Worm (Caenorhabditis elegans) whole organism, young adult: ENCODE data around the gene F23D12.4.

ENCODE experiments used
- C17E4.6 ChIP-seq: fragments of 200-800 bp; sonication (Bioruptor generic); IDR thresholded peaks from 2 replicates; pipeline ENCODE4 v1.3.6; 2022; ENCODE audit warnings: missing genetic modification reagents, missing genetic modification characterization, missing compliant biosample characterization
- F10E7.11 ChIP-seq: sonication (generic microtip); optimal IDR thresholded peaks from 2 replicates; lab custom pipeline; 2017; ENCODE audit warnings: mild to moderate bottlenecking, missing genetic modification characterization, moderate library complexity, missing compliant biosample characterization
- F23B12.7 ChIP-seq: sonication (generic microtip); optimal IDR thresholded peaks from 2 replicates; lab custom pipeline; 2017; ENCODE audit warnings: missing genetic modification characterization, mild to moderate bottlenecking, missing compliant biosample characterization, antibody characterized with exemption, moderate library complexity; ENCODE audit not compliant: insufficient read depth
- F55B11.4 ChIP-seq: sonication (generic microtip); optimal IDR thresholded peaks from 2 replicates; lab custom pipeline; 2016; ENCODE audit warnings: missing compliant biosample characterization, missing genetic modification characterization, borderline replicate concordance; ENCODE audit not compliant: insufficient read depth
- K12H6.12 ChIP-seq: fragments of 200-800 bp; sonication (Bioruptor generic); optimal IDR thresholded peaks from 2 replicates; lab custom pipeline; 2018; ENCODE audit warnings: mild to moderate bottlenecking, missing genetic modification characterization, missing compliant biosample characterization
- Y56A3A.18 ChIP-seq: fragments of 200-800 bp; sonication (Bioruptor generic); IDR thresholded peaks from 2 replicates; pipeline ENCODE4 v1.3.6; 2022; ENCODE audit warnings: missing genetic modification reagents, missing genetic modification characterization, missing compliant biosample characterization
- Y67H2A.10 ChIP-seq: fragments of 200-800 bp; sonication (Bioruptor generic); conservative IDR thresholded peaks from 2 replicates; pipeline ENCODE4 v1.3.6; 2022; ENCODE audit warnings: missing genetic modification reagents, missing genetic modification characterization, missing compliant biosample characterization
- akir-1 ChIP-seq: fragments of 200-800 bp; sonication (Bioruptor generic); optimal IDR thresholded peaks from 2 replicates; lab custom pipeline; 2018; ENCODE audit warnings: mild to moderate bottlenecking, missing genetic modification characterization, moderate library complexity, missing compliant biosample characterization
- ama-1 ChIP-seq, 3 experiments: fragments of 150-350 bp in 1 of 3; sonication (generic microtip) in 2 of 3; optimal IDR thresholded peaks; 2 replicates each; lab custom pipeline; 2014 to 2018; ENCODE audit warnings: missing biosample characterization in 2 of 3, missing genetic modification characterization in 2 of 3, missing genetic modification reagents in 2 of 3
- atf-7 ChIP-seq: sonication (generic microtip); optimal IDR thresholded peaks from 2 replicates; lab custom pipeline; 2017; ENCODE audit warnings: mild to moderate bottlenecking, missing genetic modification characterization, missing compliant biosample characterization
- attf-6 ChIP-seq: fragments of 200-800 bp; sonication (Bioruptor generic); IDR thresholded peaks from 2 replicates; pipeline ENCODE4 v1.3.6; 2022; ENCODE audit warnings: missing genetic modification reagents, missing genetic modification characterization, missing compliant biosample characterization
- bed-1 ChIP-seq: fragments of 200-800 bp; sonication (Bioruptor generic); IDR thresholded peaks from 2 replicates; pipeline ENCODE4 v1.3.6; 2022; ENCODE audit warnings: missing genetic modification reagents, missing genetic modification characterization, missing compliant biosample characterization
- bed-2 ChIP-seq: fragments of 200-800 bp; sonication (Bioruptor generic); IDR thresholded peaks from 2 replicates; pipeline ENCODE4 v1.3.6; 2022; ENCODE audit warnings: missing genetic modification reagents, missing genetic modification characterization, missing compliant biosample characterization
- ceh-58 ChIP-seq: fragments of 200-800 bp; sonication (Bioruptor generic); IDR thresholded peaks from 2 replicates; pipeline ENCODE4 v1.3.6; 2022; ENCODE audit warnings: missing genetic modification characterization, missing compliant biosample characterization
- die-1 ChIP-seq: sonication (generic microtip); optimal IDR thresholded peaks from 2 replicates; lab custom pipeline; 2016; ENCODE audit warnings: missing genotype, mild to moderate bottlenecking, missing genetic modification characterization, missing compliant biosample characterization
- egl-18 ChIP-seq: fragments of 200-800 bp; sonication (Bioruptor generic); IDR thresholded peaks from 2 replicates; pipeline ENCODE4 v1.3.6; 2022; ENCODE audit warnings: missing genetic modification reagents, missing genetic modification characterization, missing compliant biosample characterization
- egl-44 ChIP-seq: fragments of 200-800 bp; sonication (Bioruptor generic); IDR thresholded peaks from 2 replicates; pipeline ENCODE4 v1.3.6; 2022; ENCODE audit warnings: missing genetic modification reagents, missing genetic modification characterization, missing compliant biosample characterization
- him-1 ChIP-seq: sonication (generic microtip); optimal IDR thresholded peaks from 2 replicates; lab custom pipeline; 2016; ENCODE audit warnings: missing genotype, missing genetic modification reagents, missing genetic modification characterization, missing compliant biosample characterization
- hlh-12 ChIP-seq: sonication (generic microtip); optimal IDR thresholded peaks from 2 replicates; lab custom pipeline; 2016; ENCODE audit warnings: missing genetic modification characterization, missing compliant biosample characterization
- hrde-1 ChIP-seq: sonication (generic microtip); optimal IDR thresholded peaks from 2 replicates; lab custom pipeline; 2016; ENCODE audit warnings: missing genetic modification characterization, mild to moderate bottlenecking, missing compliant biosample characterization, moderate library complexity, missing genotype, missing genetic modification reagents, borderline replicate concordance
- lag-1 ChIP-seq: fragments of 200-800 bp; sonication (Bioruptor generic); IDR thresholded peaks from 2 replicates; pipeline ENCODE4 v1.3.6; 2022; ENCODE audit warnings: missing genetic modification reagents, missing genetic modification characterization, missing compliant biosample characterization
- let-526 ChIP-seq: fragments of 200-800 bp; sonication (Bioruptor generic); IDR thresholded peaks from 2 replicates; pipeline ENCODE4 v1.3.6; 2022; ENCODE audit warnings: missing genetic modification reagents, missing genetic modification characterization, missing compliant biosample characterization
- lin-54 ChIP-seq: fragments of 200-800 bp; sonication (Bioruptor generic); optimal IDR thresholded peaks from 2 replicates; lab custom pipeline; 2018; ENCODE audit warnings: mild to moderate bottlenecking, missing genetic modification characterization, missing compliant biosample characterization
- lir-1 ChIP-seq: fragments of 200-800 bp; sonication (Bioruptor generic); conservative IDR thresholded peaks from 2 replicates; pipeline ENCODE4 v1.3.6; 2022; ENCODE audit warnings: missing genetic modification reagents, missing genetic modification characterization, missing compliant biosample characterization
- lsy-27 ChIP-seq: sonication (generic microtip); optimal IDR thresholded peaks from 2 replicates; lab custom pipeline; 2017; ENCODE audit warnings: missing genetic modification characterization, mild to moderate bottlenecking, missing compliant biosample characterization, antibody characterized with exemption, missing genotype, borderline replicate concordance; ENCODE audit not compliant: insufficient read depth
- madf-3 ChIP-seq: fragments of 200-800 bp; sonication (Bioruptor generic); IDR thresholded peaks from 2 replicates; pipeline ENCODE4 v1.3.6; 2022; ENCODE audit warnings: missing genetic modification reagents, missing genetic modification characterization, missing compliant biosample characterization
- madf-6 ChIP-seq: fragments of 200-800 bp; sonication (Bioruptor generic); IDR thresholded peaks from 2 replicates; pipeline ENCODE4 v1.3.6; 2022; ENCODE audit warnings: missing genetic modification reagents, missing genetic modification characterization, missing compliant biosample characterization
- mel-28 ChIP-seq: sonication (generic microtip); optimal IDR thresholded peaks from 2 replicates; lab custom pipeline; 2016; ENCODE audit warnings: borderline replicate concordance, mild to moderate bottlenecking, missing genetic modification characterization, missing compliant biosample characterization
- mes-4 ChIP-seq: sonication (generic microtip); optimal IDR thresholded peaks from 2 replicates; lab custom pipeline; 2016; ENCODE audit warnings: missing genotype, missing genetic modification characterization, missing compliant biosample characterization
- mxl-1 ChIP-seq: sonication (generic microtip); optimal IDR thresholded peaks from 2 replicates; lab custom pipeline; 2016; ENCODE audit warnings: missing genetic modification characterization, missing compliant biosample characterization
- nfya-1 ChIP-seq: sonication (generic microtip); optimal IDR thresholded peaks from 2 replicates; lab custom pipeline; 2017; ENCODE audit warnings: antibody characterized with exemption, missing compliant biosample characterization, missing genetic modification characterization, borderline replicate concordance; ENCODE audit not compliant: insufficient read depth
- nfya-2 ChIP-seq: fragments of 200-800 bp; sonication (Bioruptor generic); IDR thresholded peaks from 2 replicates; pipeline ENCODE4 v1.3.6; 2022; ENCODE audit warnings: missing genetic modification reagents, missing genetic modification characterization, missing compliant biosample characterization
- nhr-179 ChIP-seq: sonication (generic microtip); optimal IDR thresholded peaks from 2 replicates; lab custom pipeline; 2016; ENCODE audit warnings: mild to moderate bottlenecking, missing genetic modification characterization, missing compliant biosample characterization
- nhr-90 ChIP-seq: sonication (generic microtip); optimal IDR thresholded peaks from 2 replicates; lab custom pipeline; 2016; ENCODE audit warnings: missing genotype, mild to moderate bottlenecking, missing genetic modification characterization, missing compliant biosample characterization
- pbrm-1 ChIP-seq: fragments of 200-800 bp; sonication (Bioruptor generic); IDR thresholded peaks from 2 replicates; pipeline ENCODE4 v1.3.6; 2022; ENCODE audit warnings: missing genetic modification reagents, missing genetic modification characterization, missing compliant biosample characterization
- pha-4 ChIP-seq: fragments of 150-350 bp; sonication (generic microtip); optimal IDR thresholded peaks from 2 replicates; lab custom pipeline; 2014; ENCODE audit warnings: missing biosample characterization, missing genetic modification reagents, missing genetic modification characterization
- repo-1 ChIP-seq: sonication (generic microtip); optimal IDR thresholded peaks from 2 replicates; lab custom pipeline; 2017; ENCODE audit warnings: mild to moderate bottlenecking, missing genetic modification characterization, missing compliant biosample characterization
- rpc-1 ChIP-seq, 2 experiments: fragments of 150-350 bp in 1 of 2; sonication (generic microtip) in 1 of 2; optimal IDR thresholded peaks; 2 replicates each; lab custom pipeline; 2014 to 2018; ENCODE audit warnings: missing biosample characterization in 1 of 2, missing genetic modification characterization in 1 of 2, missing genetic modification reagents in 1 of 2, missing genotype in 1 of 2
- sea-2 ChIP-seq: fragments of 200-800 bp; sonication (Bioruptor generic); IDR thresholded peaks from 2 replicates; pipeline ENCODE4 v1.3.6; 2022; ENCODE audit warnings: missing genetic modification characterization, missing compliant biosample characterization
- tbp1 ChIP-seq: fragments of 200-800 bp; sonication (Bioruptor generic); optimal IDR thresholded peaks from 2 replicates; lab custom pipeline; 2018; ENCODE audit warnings: mild to moderate bottlenecking, missing genetic modification characterization, missing compliant biosample characterization
- tbx-9 ChIP-seq: sonication (generic microtip); optimal IDR thresholded peaks from 2 replicates; lab custom pipeline; 2016; ENCODE audit warnings: borderline replicate concordance, missing genetic modification characterization, inconsistent platforms, missing compliant biosample characterization
- tlf-1 ChIP-seq: fragments of 200-800 bp; sonication (Bioruptor generic); optimal IDR thresholded peaks from 2 replicates; lab custom pipeline; 2018; ENCODE audit warnings: mild to moderate bottlenecking, missing genetic modification characterization, missing compliant biosample characterization
- ztf-18 ChIP-seq: sonication (generic microtip); optimal IDR thresholded peaks from 2 replicates; lab custom pipeline; 2016; ENCODE audit warnings: missing genotype, mild to moderate bottlenecking, missing genetic modification characterization, missing compliant biosample characterization
- ztf-3 ChIP-seq: fragments of 200-800 bp; sonication (Bioruptor generic); optimal IDR thresholded peaks from 2 replicates; lab custom pipeline; 2018; ENCODE audit warnings: mild to moderate bottlenecking, missing genetic modification characterization, missing compliant biosample characterization
- ztf-6 ChIP-seq: fragments of 200-800 bp; sonication (Bioruptor generic); IDR thresholded peaks from 2 replicates; pipeline ENCODE4 v1.3.6; 2022; ENCODE audit warnings: missing genetic modification reagents, missing genetic modification characterization, missing compliant biosample characterization

Gene F23D12.4

DNA sequence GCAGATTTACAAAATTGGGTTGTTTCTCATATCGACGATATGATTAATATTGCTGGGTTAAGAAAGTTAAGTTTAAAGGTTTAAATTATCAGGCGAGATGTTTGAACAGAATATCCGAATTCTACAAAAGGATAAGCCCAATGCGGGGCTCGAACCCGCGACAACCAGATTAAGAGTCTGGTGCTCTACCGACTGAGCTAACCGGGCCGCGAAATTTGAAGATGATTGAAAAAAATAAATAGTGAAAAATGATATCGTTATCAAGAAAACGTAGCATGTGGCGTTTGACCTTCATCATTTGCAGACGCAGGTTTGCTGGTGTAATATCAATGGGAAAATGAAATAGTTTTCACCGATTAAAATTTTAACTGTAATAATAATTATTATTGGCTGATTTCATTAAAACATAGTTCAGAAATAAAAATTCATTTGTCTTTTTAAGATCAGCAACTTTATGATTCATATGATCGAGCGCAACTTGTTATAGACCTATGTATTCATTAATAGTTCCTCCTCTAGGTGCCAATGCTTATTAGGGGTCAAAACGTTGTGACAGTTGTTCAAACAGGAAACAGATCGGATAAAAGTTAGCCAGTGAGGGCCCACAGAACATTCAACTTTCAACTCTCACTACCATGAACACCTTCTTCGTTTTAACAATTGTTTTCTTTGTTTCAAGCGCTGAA, 34.1 kb downstream of the F23D12.4 start, which contains the start of gene M163.11 (continued):
- TF ChIP-seq hrde-1 (tag; lab: Kevin White, UChicago) (no peak), Y56A3A.18 (GFP tag; lab: Robert Waterston, UW) (peak; percentile 65), pha-4 (tag; lab: Kevin White, UChicago) (no peak)
- TF ChIP-seq, all 124 proteins: peak for 57

DNA sequence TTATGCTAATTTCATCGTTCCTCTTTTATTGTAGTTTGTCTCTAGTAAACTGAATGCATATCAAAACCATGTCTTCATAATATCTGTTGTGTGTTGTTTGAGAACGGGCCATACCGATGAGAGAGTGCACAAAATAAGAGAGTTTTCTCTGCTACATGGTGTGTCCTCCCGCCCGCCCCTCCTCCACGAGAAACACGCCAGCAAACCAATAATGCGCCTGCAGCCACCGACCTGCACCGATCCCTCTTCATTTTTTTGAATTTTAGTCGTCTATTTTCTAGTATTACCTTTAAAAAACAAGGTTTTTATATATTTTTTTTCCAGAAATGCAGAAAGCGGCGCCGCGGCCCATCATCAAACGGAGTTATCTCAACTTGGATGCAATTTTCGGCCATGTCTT, 35.4 kb downstream of the F23D12.4 start, which contains the start of gene gfi-3:
Gene gfi-3 (plus strand): TSS at position 325 of the 400 bp plus-strand sequence.
- peak; percentile 37 for TF ChIP-seq lin-54 (GFP tag; lab: Kevin White, UChicago)
- no peak for TF ChIP-seq repo-1 (tag; lab: Kevin White, UChicago)
- TF ChIP-seq sea-2 (GFP tag; lab: Robert Waterston, UW) = no peak
- TF ChIP-seq lag-1 (GFP tag; lab: Robert Waterston, UW) = no peak
- no peak for TF ChIP-seq bed-2 (GFP tag; lab: Robert Waterston, UW)
- TF ChIP-seq die-1 (tag; lab: Kevin White, UChicago) = no peak
- TF ChIP-seq tbp1 (GFP tag; lab: Kevin White, UChicago) = peak; percentile 63
- no peak for TF ChIP-seq lir-1 (GFP tag; lab: Robert Waterston, UW)
- no peak for TF ChIP-seq Y67H2A.10
- no peak for TF ChIP-seq attf-6
- TF ChIP-seq ama-1 (optimal IDR thresholded peaks at IDR 0.05; lab: Kevin White, UChicago) = no peak
- TF ChIP-seq ama-1 (GFP tag; optimal IDR thresholded peaks at IDR 0.05; lab: Kevin White, UChicago) = no peak
- TF ChIP-seq let-526 (GFP tag; lab: Robert Waterston, UW) = no peak
- TF ChIP-seq ceh-58 (GFP tag; lab: Robert Waterston, UW) = no peak
- TF ChIP-seq mel-28 (tag; lab: Kevin White, UChicago) = no peak
- no peak for TF ChIP-seq ztf-3
- no peak for TF ChIP-seq mxl-1 (tag; lab: Kevin White, UChicago)
- TF ChIP-seq F23B12.7 (tag; lab: Kevin White, UChicago) = no peak
- TF ChIP-seq nhr-179 = no peak
- no peak for TF ChIP-seq hlh-12 (tag; lab: Kevin White, UChicago)
- TF ChIP-seq pbrm-1 = peak; percentile 76
- no peak for TF ChIP-seq F55B11.4 (tag; lab: Kevin White, UChicago)
- no peak for TF ChIP-seq egl-18
- peak; percentile 94 for TF ChIP-seq ztf-18 (tag; lab: Kevin White, UChicago)
- TF ChIP-seq bed-1 (GFP tag; lab: Robert Waterston, UW) = no peak
- TF ChIP-seq C17E4.6 (GFP tag; lab: Robert Waterston, UW) = no peak
- TF ChIP-seq nfya-2 (GFP tag; lab: Robert Waterston, UW) = no peak
- no peak for TF ChIP-seq madf-6
- TF ChIP-seq rpc-1 (optimal IDR thresholded peaks at IDR 0.05; lab: Kevin White, UChicago) = no peak
- no peak for TF ChIP-seq rpc-1 (tag; optimal IDR thresholded peaks at IDR 0.05; lab: Kevin White, UChicago)
- TF ChIP-seq mes-4 (tag; lab: Kevin White, UChicago) = no peak
- no peak for TF ChIP-seq tlf-1 (GFP tag; lab: Kevin White, UChicago)
- no peak for TF ChIP-seq tbx-9 (tag; lab: Kevin White, UChicago)
- TF ChIP-seq lsy-27 (tag; lab: Kevin White, UChicago) = no peak
- TF ChIP-seq ztf-6 (GFP tag; lab: Robert Waterston, UW) = no peak
- no peak for TF ChIP-seq atf-7
- no peak for TF ChIP-seq him-1
- peak; percentile 40 for TF ChIP-seq K12H6.12 (tag; lab: Kevin White, UChicago)
- 0 out of 2 replicates have a peak, but pooled peaks have one; percentile 20 for TF ChIP-seq madf-3 (GFP tag; lab: Robert Waterston, UW)
- TF ChIP-seq hrde-1 (tag; lab: Kevin White, UChicago) = no peak
- no peak for TF ChIP-seq nhr-90
- no peak for TF ChIP-seq akir-1 (GFP tag; lab: Kevin White, UChicago)
- no peak for TF ChIP-seq F10E7.11 (tag; lab: Kevin White, UChicago)
- TF ChIP-seq egl-44 (GFP tag; lab: Robert Waterston, UW) = no peak
- no peak for TF ChIP-seq nfya-1 (tag; lab: Kevin White, UChicago)
